2 fruit fly cellular contexts compared by ENCODE assay signal in the genomic region with DNA sequence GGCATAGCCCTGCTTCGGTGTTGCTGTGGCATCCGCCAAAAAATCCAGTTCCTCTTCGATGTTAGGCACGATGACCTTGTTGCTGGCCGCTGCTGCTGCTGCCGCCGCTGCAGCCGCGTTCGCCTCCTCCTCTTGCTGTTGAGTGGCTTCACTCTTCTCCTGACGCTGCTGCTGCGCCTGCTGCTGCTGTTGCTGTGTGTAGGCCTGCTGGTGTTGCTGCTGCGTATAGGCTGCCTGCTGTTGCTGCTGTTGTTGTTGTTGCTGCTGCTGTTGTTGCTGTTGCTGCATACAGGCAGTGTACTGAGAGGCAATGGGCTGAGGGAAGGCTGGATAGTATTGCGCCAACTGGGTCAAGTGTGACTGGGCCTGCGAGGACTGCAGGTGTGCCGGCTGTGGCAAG.
TF ChIP-seq lines count a peak whose summit lies in the region.

No protein-coding gene starts in this region.

- TF ChIP-seq CTCF in whole organism, embryonic (GFP tag; optimal IDR thresholded peaks at IDR 0.05; lab: Kevin White, UChicago), result no peak

TF ChIP-seq in whole organism, embryonic, 481 proteins besides CTCF, POLR2A, EP300 and RAD21:
- TF ChIP-seq CG10431 (GFP tag; optimal IDR thresholded peaks at IDR 0.05; lab: Kevin White, UChicago), result no peak
- no peak for TF ChIP-seq pros (GFP tag; optimal IDR thresholded peaks at IDR 0.05; lab: Kevin White, UChicago)
- TF ChIP-seq br (optimal IDR thresholded peaks at IDR 0.05; lab: Kevin White, UChicago), result no peak
- no peak for TF ChIP-seq twi (tag; optimal IDR thresholded peaks at IDR 0.05; lab: Kevin White, UChicago)
- no peak for TF ChIP-seq tap (tag; optimal IDR thresholded peaks at IDR 0.05; lab: Kevin White, UChicago)
- TF ChIP-seq so (GFP tag; IDR thresholded peaks at IDR 0.05; lab: Robert Waterston, UW), result no peak
- TF ChIP-seq CG31441 (GFP tag; IDR thresholded peaks at IDR 0.05; lab: Robert Waterston, UW), result no peak
- no peak for TF ChIP-seq ftz-f1 (GFP tag; optimal IDR thresholded peaks at IDR 0.05; lab: Kevin White, UChicago)
- peak; percentile 78 for TF ChIP-seq CG8478 (optimal IDR thresholded peaks at IDR 0.05; lab: Kevin White, UChicago)
- TF ChIP-seq Dfd (GFP tag; optimal IDR thresholded peaks at IDR 0.05; lab: Kevin White, UChicago), result peak in 1 of 2 experiments; percentile 84
TF ChIP-seq in whole organism, embryonic: peak in this region for 2.

TF ChIP-seq in whole organism, wandering third instar larva, 38 proteins besides CTCF, POLR2A, EP300 and RAD21:
- TF ChIP-seq ey (GFP tag; optimal IDR thresholded peaks at IDR 0.05; lab: Kevin White, UChicago), result no peak
- TF ChIP-seq CG32264 (GFP tag; optimal IDR thresholded peaks at IDR 0.05; lab: Kevin White, UChicago), result no peak
- TF ChIP-seq dl (GFP tag; optimal IDR thresholded peaks at IDR 0.05; lab: Kevin White, UChicago; ENCODE audit: insufficient read depth in 1 of 2, partially characterized antibody in 2 of 2), result no peak
- no peak for TF ChIP-seq Dif (GFP tag; optimal IDR thresholded peaks at IDR 0.05; lab: Kevin White, UChicago; ENCODE audit: partially characterized antibody)
- peak; percentile 96 for TF ChIP-seq Dfd (GFP tag; optimal IDR thresholded peaks at IDR 0.05; lab: Kevin White, UChicago)
- no peak for TF ChIP-seq GATAd (GFP tag; optimal IDR thresholded peaks at IDR 0.05; lab: Kevin White, UChicago)
- no peak for TF ChIP-seq brk (GFP tag; optimal IDR thresholded peaks at IDR 0.05; lab: Kevin White, UChicago)
